Worm (Caenorhabditis elegans): Measurements from ENCODE around the gene D1046.18.

DNA sequence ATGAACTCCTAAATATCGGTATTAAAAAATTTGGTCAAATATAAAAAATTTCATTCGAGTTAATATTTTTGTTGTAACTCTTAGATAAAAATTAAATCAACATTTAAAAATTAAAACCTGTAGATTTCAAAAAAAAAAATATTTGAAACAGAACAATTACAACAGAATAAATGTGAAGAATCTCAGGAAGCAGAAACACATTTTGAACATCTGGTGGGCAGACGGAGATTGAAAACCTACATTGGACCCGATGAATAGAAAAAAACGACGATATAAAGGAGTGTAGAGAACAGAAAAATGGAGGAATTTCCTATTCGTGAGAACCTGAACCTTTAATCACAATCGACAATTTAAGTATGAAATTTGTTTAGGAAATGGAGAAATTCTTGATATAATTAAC lies 5.9 kb upstream of the D1046.18 start:
- TF ChIP-seq snpc-4 (tag; optimal IDR thresholded peaks at IDR 0.05) (no peak), lsy-12 (tag; optimal IDR thresholded peaks at IDR 0.05) (no peak)
